Worm (Caenorhabditis elegans) whole organism, mixed stage, embryonic: ENCODE results near the gene ifb-1.

Experiments
- blmp-1 ChIP-seq: fragments of 150-350 bp; optimal IDR thresholded peaks from 2 replicates; lab custom pipeline; 2014; ENCODE audit warnings: missing biosample characterization, missing genetic modification characterization
- ceh-39 ChIP-seq: fragments of 150-350 bp; optimal IDR thresholded peaks from 2 replicates; lab custom pipeline; 2014; ENCODE audit warnings: missing biosample characterization, missing genetic modification characterization
- nhr-237 ChIP-seq: fragments of 150-350 bp; optimal IDR thresholded peaks from 2 replicates; lab custom pipeline; 2014; ENCODE audit warnings: missing biosample characterization, missing genetic modification characterization
- nhr-28 ChIP-seq: fragments of 150-350 bp; optimal IDR thresholded peaks from 2 replicates; lab custom pipeline; 2014; ENCODE audit warnings: missing biosample characterization, missing genetic modification characterization
- pha-4 ChIP-seq: fragments of 150-350 bp; optimal IDR thresholded peaks from 2 replicates; lab custom pipeline; 2018; ENCODE audit warnings: missing biosample characterization, missing genetic modification reagents, missing genetic modification characterization

DNA sequence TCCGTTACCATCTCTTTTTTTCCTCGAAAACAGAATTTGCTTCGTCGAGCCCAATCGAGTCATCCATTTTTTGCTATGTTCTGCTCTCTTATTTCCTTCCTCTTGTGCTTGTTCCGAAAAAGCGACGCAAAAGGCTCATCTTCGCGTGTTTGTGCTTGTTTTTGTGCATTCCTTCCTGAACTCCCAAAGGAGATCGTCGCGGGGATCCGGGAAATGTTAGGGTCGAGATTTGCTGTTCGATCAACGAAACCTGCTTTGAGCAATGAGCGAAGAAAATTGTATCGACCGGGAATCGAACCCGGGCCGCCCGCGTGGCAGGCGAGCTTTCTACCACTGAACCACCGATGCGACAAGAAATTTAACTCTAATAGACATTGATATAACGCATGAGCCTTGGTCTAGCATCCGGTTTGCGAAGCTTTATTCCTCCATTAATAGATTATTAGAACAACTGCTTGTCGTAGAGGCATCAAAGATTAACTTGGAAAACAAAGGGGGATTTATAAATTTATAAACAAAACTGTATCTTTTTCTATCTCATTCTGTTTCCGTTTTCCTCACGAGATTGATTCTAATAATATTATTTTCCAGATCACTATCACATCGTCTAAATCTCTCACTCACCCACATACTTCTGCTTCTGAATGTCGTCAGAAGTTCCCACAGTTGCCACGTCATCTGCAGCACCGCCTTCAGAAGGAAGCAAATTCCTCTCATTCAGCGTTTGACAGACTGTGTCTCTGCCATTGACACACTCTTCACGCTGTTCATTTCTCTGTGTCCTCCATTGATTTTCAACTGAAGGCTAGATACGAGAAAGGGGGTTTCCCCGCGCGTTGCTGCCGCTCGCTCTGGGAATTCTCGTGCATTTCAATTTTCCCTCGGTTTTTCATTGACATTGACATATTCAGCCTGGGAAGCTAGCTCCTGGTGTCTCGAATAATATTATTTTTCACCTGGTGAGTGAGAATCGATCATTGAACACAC lies 16.8 kb downstream of the ifb-1 start, which contains the start of gene K05F1.6:
- TF ChIP-seq pha-4 (tag; lab: Kevin White, UChicago), result peak; percentile 16
- TF ChIP-seq nhr-237 (tag; lab: Kevin White, UChicago), result no peak
- TF ChIP-seq blmp-1, result no peak
- TF ChIP-seq ceh-39 (tag; lab: Kevin White, UChicago), result no peak
- TF ChIP-seq nhr-28 (tag; lab: Kevin White, UChicago), result no peak
